Worm (Caenorhabditis elegans) whole organism, mixed stage, embryonic: ENCODE results near the gene F08H9.3.

Source experiments
- ceh-39 ChIP-seq: fragments of 150-350 bp; optimal IDR thresholded peaks from 2 replicates; lab custom pipeline; 2014; ENCODE audit warnings: missing biosample characterization, missing genetic modification characterization
- ham-2 ChIP-seq: fragments of 200-800 bp; sonication (Bioruptor generic); optimal IDR thresholded peaks from 2 replicates; lab custom pipeline; 2018; ENCODE audit warnings: mild to moderate bottlenecking, missing genetic modification characterization, missing compliant biosample characterization
- lin-13 ChIP-seq: fragments of 150-350 bp; optimal IDR thresholded peaks from 2 replicates; lab custom pipeline; 2014; ENCODE audit warnings: missing biosample characterization, missing genetic modification characterization
- lsy-2 ChIP-seq: fragments of 150-350 bp; optimal IDR thresholded peaks from 2 replicates; lab custom pipeline; 2014; ENCODE audit warnings: missing biosample characterization, missing genetic modification characterization
- nhr-237 ChIP-seq: fragments of 150-350 bp; optimal IDR thresholded peaks from 2 replicates; lab custom pipeline; 2014; ENCODE audit warnings: missing biosample characterization, missing genetic modification characterization
- nhr-76 ChIP-seq: sonication (generic microtip); optimal IDR thresholded peaks from 2 replicates; lab custom pipeline; 2017; ENCODE audit warnings: missing biosample characterization, missing genetic modification characterization
- pha-4 ChIP-seq: fragments of 150-350 bp; optimal IDR thresholded peaks from 2 replicates; lab custom pipeline; 2018; ENCODE audit warnings: missing biosample characterization, missing genetic modification reagents, missing genetic modification characterization
- snpc-4 ChIP-seq: fragments of 150-350 bp; optimal IDR thresholded peaks from 2 replicates; lab custom pipeline; 2014; ENCODE audit warnings: missing biosample characterization, missing genetic modification characterization
- unc-120 ChIP-seq: sonication (generic microtip); optimal IDR thresholded peaks from 2 replicates; lab custom pipeline; 2017; ENCODE audit warnings: missing genetic modification characterization, missing compliant biosample characterization; ENCODE audit not compliant: poor library complexity, severe bottlenecking
- unc-39 ChIP-seq: fragments of 150-350 bp; optimal IDR thresholded peaks from 2 replicates; lab custom pipeline; 2014; ENCODE audit warnings: missing biosample characterization, missing genetic modification characterization
- unc-62 ChIP-seq: fragments of 150-350 bp; optimal IDR thresholded peaks from 2 replicates; lab custom pipeline; 2014; ENCODE audit warnings: missing biosample characterization, missing genetic modification reagents, missing genetic modification characterization
- ztf-11 ChIP-seq: fragments of 150-350 bp; optimal IDR thresholded peaks from 2 replicates; lab custom pipeline; 2014; ENCODE audit warnings: missing biosample characterization, missing genetic modification characterization

ce11 chrV:14478979-14479378 is 15.8 kb upstream of the F08H9.3 start, which contains the start of gene clec-55:
- TF ChIP-seq unc-62 (GFP tag; lab: Kevin White, UChicago), result no peak
- TF ChIP-seq ceh-39 (tag; lab: Kevin White, UChicago), result no peak
- TF ChIP-seq unc-120 (tag; lab: Kevin White, UChicago), result no peak
- TF ChIP-seq ztf-11, result no peak
- no peak for TF ChIP-seq nhr-76 (tag; lab: Kevin White, UChicago)
- no peak for TF ChIP-seq pha-4
- no peak for TF ChIP-seq unc-39 (tag; lab: Kevin White, UChicago)
- no peak for TF ChIP-seq lsy-2 (tag; lab: Kevin White, UChicago)
- TF ChIP-seq snpc-4, result no peak
- TF ChIP-seq ham-2 (GFP tag; lab: Kevin White, UChicago), result no peak
- no peak for TF ChIP-seq lin-13
- TF ChIP-seq nhr-237, result no peak
